Fruit fly (Drosophila melanogaster) whole organism, embryonic: ENCODE results near the gene Iru.
A peak's percentile ranks its signal among the peaks of the same experiment; 100 is the strongest.

Experiments
- CG10654 ChIP-seq: fragments of 200-800 bp; sonication (Bioruptor generic); optimal IDR thresholded peaks from 2 replicates; lab custom pipeline; 2016; ENCODE audit warnings: missing biosample characterization, missing genetic modification characterization
- CG11723 ChIP-seq: fragments of 200-800 bp; sonication (Bioruptor generic); optimal IDR thresholded peaks from 2 replicates; lab custom pipeline; 2017; ENCODE audit warnings: missing biosample characterization, mild to moderate bottlenecking, missing genetic modification characterization
- CG12155 ChIP-seq: fragments of 200-800 bp; sonication (Bioruptor generic); optimal IDR thresholded peaks from 3 replicates; lab custom pipeline; 2016; ENCODE audit warnings: missing biosample characterization, missing genetic modification characterization
- CG15269 ChIP-seq: fragments of 200-800 bp; sonication (Bioruptor generic); optimal IDR thresholded peaks from 2 replicates; lab custom pipeline; 2018; ENCODE audit warnings: missing biosample characterization, mild to moderate bottlenecking, missing genetic modification characterization, moderate library complexity
- CG1529 ChIP-seq: fragments of 200-800 bp; sonication (Bioruptor generic); optimal IDR thresholded peaks from 3 replicates; lab custom pipeline; 2018; ENCODE audit warnings: missing biosample characterization, missing genetic modification characterization
- CG15601 ChIP-seq: fragments of 200-800 bp; sonication (Bioruptor generic); optimal IDR thresholded peaks from 3 replicates; lab custom pipeline; 2019; ENCODE audit warnings: missing biosample characterization, mild to moderate bottlenecking, missing genetic modification characterization, moderate library complexity
- CG16863 ChIP-seq: fragments of 200-800 bp; sonication (Bioruptor generic); optimal IDR thresholded peaks from 3 replicates; lab custom pipeline; 2016; ENCODE audit warnings: missing biosample characterization, missing genetic modification characterization
- CG17359 ChIP-seq: fragments of 200-800 bp; sonication (Bioruptor generic); optimal IDR thresholded peaks from 3 replicates; lab custom pipeline; 2018; ENCODE audit warnings: missing biosample characterization, mild to moderate bottlenecking, missing genetic modification characterization, moderate library complexity
- CG17361 ChIP-seq: fragments of 200-800 bp; sonication (Bioruptor generic); IDR thresholded peaks from 3 replicates; pipeline ENCODE4 v1.3.6; 2022; ENCODE audit warnings: missing biosample characterization, missing genetic modification characterization
- CG17385 ChIP-seq: fragments of 200-800 bp; sonication (Bioruptor generic); optimal IDR thresholded peaks from 3 replicates; lab custom pipeline; 2018; ENCODE audit warnings: missing biosample characterization, mild to moderate bottlenecking, missing genetic modification characterization
- CG17568 ChIP-seq: fragments of 200-800 bp; sonication (Bioruptor generic); optimal IDR thresholded peaks from 2 replicates; lab custom pipeline; 2018; ENCODE audit warnings: missing biosample characterization, mild to moderate bottlenecking, missing genetic modification characterization, moderate library complexity
- CG17829 ChIP-seq: fragments of 200-800 bp; optimal IDR thresholded peaks from 2 replicates; lab custom pipeline; 2019; ENCODE audit warnings: missing biosample characterization, mild to moderate bottlenecking, missing genetic modification characterization, moderate library complexity
- CG2202 ChIP-seq: fragments of 200-800 bp; sonication (Bioruptor generic); optimal IDR thresholded peaks from 2 replicates; lab custom pipeline; 2018; ENCODE audit warnings: missing biosample characterization, mild to moderate bottlenecking, missing genetic modification characterization
- CG2875 ChIP-seq: fragments of 200-800 bp; sonication (Bioruptor generic); optimal IDR thresholded peaks from 2 replicates; lab custom pipeline; 2017; ENCODE audit warnings: missing biosample characterization, mild to moderate bottlenecking, missing genetic modification characterization, missing genetic modification reagents
- CG30403 ChIP-seq: fragments of 200-800 bp; sonication (Bioruptor generic); optimal IDR thresholded peaks from 3 replicates; lab custom pipeline; 2016; ENCODE audit warnings: missing biosample characterization, missing genetic modification characterization
- CG31388 ChIP-seq: fragments of 200-800 bp; sonication (Bioruptor generic); optimal IDR thresholded peaks from 2 replicates; lab custom pipeline; 2016; ENCODE audit warnings: missing biosample characterization, missing genetic modification characterization
- CG6254 ChIP-seq: fragments of 200-800 bp; sonication (Bioruptor generic); optimal IDR thresholded peaks from 3 replicates; lab custom pipeline; 2017; ENCODE audit warnings: mild to moderate bottlenecking, missing biosample characterization, missing genetic modification reagents, missing genetic modification characterization
- CG6689 ChIP-seq: fragments of 200-800 bp; sonication (Bioruptor generic); IDR thresholded peaks from 2 replicates; pipeline ENCODE4 v1.3.6; 2022; ENCODE audit warnings: missing biosample characterization, missing genetic modification characterization
- CG7271 ChIP-seq: fragments of 200-800 bp; sonication (Bioruptor generic); optimal IDR thresholded peaks from 2 replicates; lab custom pipeline; 2018; ENCODE audit warnings: missing biosample characterization, mild to moderate bottlenecking, missing genetic modification characterization, moderate library complexity
- CG8089 ChIP-seq: fragments of 200-800 bp; sonication (Bioruptor generic); optimal IDR thresholded peaks from 3 replicates; lab custom pipeline; 2016; ENCODE audit warnings: missing biosample characterization, missing genetic modification characterization
- CG8359 ChIP-seq: fragments of 200-800 bp; sonication (Bioruptor generic); optimal IDR thresholded peaks from 2 replicates; lab custom pipeline; 2017; ENCODE audit warnings: missing biosample characterization, mild to moderate bottlenecking, missing genetic modification characterization, borderline replicate concordance
- CG9437 ChIP-seq: fragments of 200-800 bp; sonication (Bioruptor generic); optimal IDR thresholded peaks from 2 replicates; lab custom pipeline; 2018; ENCODE audit warnings: missing biosample characterization, mild to moderate bottlenecking, missing genetic modification characterization
- Dek ChIP-seq: fragments of 200-800 bp; sonication (Bioruptor generic); optimal IDR thresholded peaks from 3 replicates; lab custom pipeline; 2019; ENCODE audit warnings: missing biosample characterization, mild to moderate bottlenecking, missing genetic modification characterization, moderate library complexity
- Hr51 ChIP-seq, 2 experiments: fragments of 200-800 bp; sonication (Bioruptor generic); optimal IDR thresholded peaks; 2 replicates in 1 of 2; 3 replicates in 1 of 2; lab custom pipeline; 2016 to 2018; ENCODE audit warnings: missing biosample characterization in 2 of 2, missing genetic modification characterization in 2 of 2, mild to moderate bottlenecking in 1 of 2, moderate library complexity in 1 of 2
- MTF-1 ChIP-seq: fragments of 200-800 bp; sonication (Bioruptor generic); optimal IDR thresholded peaks from 2 replicates; lab custom pipeline; 2018; ENCODE audit warnings: missing biosample characterization, mild to moderate bottlenecking, missing genetic modification characterization, borderline replicate concordance
- Sox102F ChIP-seq: fragments of 200-800 bp; sonication (Bioruptor generic); optimal IDR thresholded peaks from 2 replicates; lab custom pipeline; 2018; ENCODE audit warnings: missing biosample characterization, mild to moderate bottlenecking, missing genetic modification characterization, moderate library complexity
- Sry-δ ChIP-seq: fragments of 200-800 bp; sonication (Bioruptor generic); optimal IDR thresholded peaks from 2 replicates; lab custom pipeline; 2016; ENCODE audit warnings: missing biosample characterization, missing genetic modification characterization
- cg ChIP-seq: fragments of 200-800 bp; sonication (Bioruptor generic); optimal IDR thresholded peaks from 3 replicates; lab custom pipeline; 2019; ENCODE audit warnings: missing biosample characterization, mild to moderate bottlenecking, missing genetic modification characterization, moderate library complexity
- crp ChIP-seq, 2 experiments: fragments of 200-800 bp; sonication (Bioruptor generic); optimal IDR thresholded peaks; 2 replicates in 1 of 2; 3 replicates in 1 of 2; lab custom pipeline; 2017; ENCODE audit warnings: missing biosample characterization in 2 of 2, missing genetic modification characterization in 2 of 2, mild to moderate bottlenecking in 1 of 2, moderate library complexity in 1 of 2
- dan ChIP-seq: fragments of 200-800 bp; sonication (Bioruptor generic); IDR thresholded peaks from 2 replicates; pipeline ENCODE4 v1.3.6; 2022; ENCODE audit warnings: missing biosample characterization, missing genetic modification characterization
- dmrt99B ChIP-seq: fragments of 200-800 bp; sonication (Bioruptor generic); optimal IDR thresholded peaks from 2 replicates; lab custom pipeline; 2018; ENCODE audit warnings: missing biosample characterization, mild to moderate bottlenecking, missing genetic modification characterization, moderate library complexity
- dysf ChIP-seq: fragments of 200-800 bp; sonication (Bioruptor generic); IDR thresholded peaks from 3 replicates; pipeline ENCODE4 v1.3.6; 2022; ENCODE audit warnings: missing biosample characterization, missing genetic modification characterization
- eve ChIP-seq, 2 experiments: fragments of >200 bp; optimal IDR thresholded peaks; 2 replicates each; lab custom pipeline; 2017; ENCODE audit warnings: missing biosample characterization in 2 of 2, missing genetic modification characterization in 2 of 2
- fd102C ChIP-seq: fragments of 200-800 bp; sonication (Bioruptor generic); optimal IDR thresholded peaks from 2 replicates; lab custom pipeline; 2018; ENCODE audit warnings: missing biosample characterization, mild to moderate bottlenecking, missing genetic modification characterization, moderate library complexity
- fd3F ChIP-seq: fragments of 200-800 bp; sonication (Bioruptor generic); optimal IDR thresholded peaks from 2 replicates; lab custom pipeline; 2018; ENCODE audit warnings: missing biosample characterization, mild to moderate bottlenecking, missing genetic modification characterization, moderate library complexity
- fd96Cb ChIP-seq: fragments of 200-800 bp; sonication (Bioruptor generic); optimal IDR thresholded peaks from 2 replicates; lab custom pipeline; 2018; ENCODE audit warnings: missing biosample characterization, mild to moderate bottlenecking, missing genetic modification characterization, moderate library complexity
- gcm ChIP-seq: fragments of 200-800 bp; sonication (Bioruptor generic); optimal IDR thresholded peaks from 2 replicates; lab custom pipeline; 2019; ENCODE audit warnings: missing biosample characterization, mild to moderate bottlenecking, missing genetic modification characterization, moderate library complexity
- gsb ChIP-seq: fragments of 200-800 bp; sonication (Bioruptor generic); IDR thresholded peaks from 2 replicates; pipeline ENCODE4 v1.3.6; 2022; ENCODE audit warnings: missing biosample characterization, missing genetic modification characterization
- hbn ChIP-seq: fragments of 200-800 bp; sonication (Bioruptor generic); IDR thresholded peaks from 2 replicates; pipeline ENCODE4 v1.3.6; 2022; ENCODE audit warnings: missing biosample characterization, missing genetic modification characterization; ENCODE audit not compliant: partially characterized antibody
- nerfin-2 ChIP-seq: fragments of 200-800 bp; sonication (Bioruptor generic); IDR thresholded peaks from 2 replicates; pipeline ENCODE4 v1.3.6; 2022; ENCODE audit warnings: missing biosample characterization, missing genetic modification characterization; ENCODE audit not compliant: partially characterized antibody
- otp ChIP-seq: fragments of 200-800 bp; sonication (Bioruptor generic); IDR thresholded peaks from 3 replicates; pipeline ENCODE4, ENCODE4 v1.3.6; 2022; ENCODE audit warnings: missing biosample characterization, missing genetic modification characterization
- peb ChIP-seq: fragments of 200-800 bp; sonication (Bioruptor generic); IDR thresholded peaks from 2 replicates; pipeline ENCODE4 v1.3.6; 2022; ENCODE audit warnings: missing biosample characterization, missing genetic modification characterization
- phol ChIP-seq: fragments of 200-800 bp; sonication (Bioruptor generic); optimal IDR thresholded peaks from 3 replicates; lab custom pipeline; 2018; ENCODE audit warnings: missing biosample characterization, mild to moderate bottlenecking, missing genetic modification characterization, moderate library complexity
- row ChIP-seq: fragments of 200-800 bp; sonication (Bioruptor generic); IDR thresholded peaks from 3 replicates; pipeline ENCODE4 v1.3.6; 2022; ENCODE audit warnings: missing biosample characterization, missing genetic modification characterization
- seq ChIP-seq: fragments of 200-800 bp; sonication (Bioruptor generic); IDR thresholded peaks from 2 replicates; pipeline ENCODE4 v1.3.6; 2022; ENCODE audit warnings: missing biosample characterization, missing genetic modification characterization
- tap ChIP-seq: fragments of 200-800 bp; optimal IDR thresholded peaks from 3 replicates; lab custom pipeline; 2019; ENCODE audit warnings: missing biosample characterization, mild to moderate bottlenecking, missing genetic modification characterization, moderate library complexity
- tin ChIP-seq: fragments of 200-800 bp; sonication (Bioruptor generic); optimal IDR thresholded peaks from 3 replicates; lab custom pipeline; 2016; ENCODE audit warnings: missing biosample characterization, missing genetic modification characterization
- unc-4 ChIP-seq: fragments of 200-800 bp; sonication (Bioruptor generic); IDR thresholded peaks from 2 replicates; pipeline ENCODE4 v1.3.6; 2022; ENCODE audit warnings: missing biosample characterization, missing genetic modification characterization; ENCODE audit not compliant: partially characterized antibody
- unpg ChIP-seq: fragments of 200-800 bp; sonication (Bioruptor generic); optimal IDR thresholded peaks from 3 replicates; lab custom pipeline; 2018; ENCODE audit warnings: missing biosample characterization, mild to moderate bottlenecking, missing genetic modification characterization, moderate library complexity

Iru gene

DNA sequence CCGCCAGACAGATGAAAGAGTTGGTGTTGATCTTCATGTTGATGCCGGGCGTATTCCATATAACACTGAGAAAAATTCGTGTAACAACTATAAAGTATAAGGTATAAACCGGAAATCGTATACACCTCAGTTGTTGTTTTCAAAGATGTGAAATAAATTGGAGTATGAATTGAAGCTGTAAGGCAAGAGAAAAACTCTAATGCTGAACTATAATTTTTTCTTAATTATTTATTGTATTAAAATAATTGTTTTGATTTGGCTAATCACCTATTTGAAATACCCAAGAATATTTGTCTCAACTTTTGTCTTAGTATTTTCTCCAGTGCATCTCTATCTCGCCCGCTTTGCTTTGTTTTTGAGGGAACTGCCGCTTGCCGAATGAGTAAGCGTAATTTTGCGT is 45.9 kb upstream of the Iru start (continued):
- TF ChIP-seq dan (GFP tag; lab: Robert Waterston, UW), result no peak
- TF ChIP-seq Dek (tag; lab: Kevin White, UChicago), result peak; percentile 26
- no peak for TF ChIP-seq Sry-δ (GFP tag; lab: Kevin White, UChicago)
- TF ChIP-seq CG17359, result peak; percentile 79
- no peak for TF ChIP-seq CG8089 (GFP tag; lab: Kevin White, UChicago)
- TF ChIP-seq cg (GFP tag; lab: Kevin White, UChicago), result no peak
- no peak for TF ChIP-seq otp (GFP tag; lab: Robert Waterston, UW)
- TF ChIP-seq CG15601 (tag; lab: Kevin White, UChicago), result peak; percentile 36
- TF ChIP-seq CG12155 (GFP tag; lab: Kevin White, UChicago), result peak; percentile 41
- no peak for TF ChIP-seq MTF-1
- no peak for TF ChIP-seq hbn (GFP tag; lab: Robert Waterston, UW)
- peak; percentile 67 for TF ChIP-seq CG30403
- TF ChIP-seq gsb (GFP tag; lab: Robert Waterston, UW), result peak; percentile 33; the same call in 1 of the 2 replicates
- peak; percentile 72 for TF ChIP-seq dysf (GFP tag; lab: Robert Waterston, UW)
- TF ChIP-seq row (GFP tag; lab: Robert Waterston, UW), result peak; percentile 45; the same call in 2 of the 3 replicates
- TF ChIP-seq CG17829 (tag; lab: Kevin White, UChicago), result peak; percentile 64
- TF ChIP-seq tap (tag; lab: Kevin White, UChicago), result peak; percentile 70
- no peak for TF ChIP-seq CG17568 (GFP tag; lab: Kevin White, UChicago)
- peak; percentile 85 for TF ChIP-seq Sox102F (GFP tag; lab: Kevin White, UChicago)
- TF ChIP-seq CG10654 (GFP tag; lab: Kevin White, UChicago), result peak; percentile 38
- TF ChIP-seq CG1529 (GFP tag; lab: Kevin White, UChicago), result peak; percentile 60
- peak; percentile 33 for TF ChIP-seq CG6689 (GFP tag; lab: Robert Waterston, UW)
- peak; percentile 16 for TF ChIP-seq CG6254
- TF ChIP-seq CG7271, result no peak
- peak; percentile 27 for TF ChIP-seq CG8359 (GFP tag; lab: Kevin White, UChicago)
- peak; percentile 72 for TF ChIP-seq unpg
- no peak for TF ChIP-seq CG2202
- no peak for TF ChIP-seq crp (GFP tag; optimal IDR thresholded peaks at IDR 0.05; lab: Kevin White, UChicago)
- no peak for TF ChIP-seq CG16863 (GFP tag; lab: Kevin White, UChicago)
- TF ChIP-seq CG31388 (GFP tag; lab: Kevin White, UChicago), result no peak
- TF ChIP-seq CG17385 (GFP tag; lab: Kevin White, UChicago), result peak; percentile 54
- peak in 1 of 2 experiments; percentile 32 for TF ChIP-seq eve (GFP tag; optimal IDR thresholded peaks at IDR 0.05; lab: Kevin White, UChicago)
- peak; percentile 46 for TF ChIP-seq CG2875 (GFP tag; lab: Kevin White, UChicago)
- peak; percentile 10 for TF ChIP-seq tin (GFP tag; lab: Kevin White, UChicago)
- TF ChIP-seq CG11723 (GFP tag; lab: Kevin White, UChicago), result peak; percentile 28
- no peak for TF ChIP-seq nerfin-2
- TF ChIP-seq fd96Cb (tag; lab: Kevin White, UChicago), result peak; percentile 47
- TF ChIP-seq CG15269, result peak; percentile 74
- TF ChIP-seq fd3F (GFP tag; lab: Kevin White, UChicago), result peak; percentile 35
- TF ChIP-seq phol (tag; lab: Kevin White, UChicago), result peak; percentile 83
- TF ChIP-seq CG17361, result peak; percentile 77
- peak in 1 of 2 experiments; percentile 86 for TF ChIP-seq Hr51 (GFP tag; optimal IDR thresholded peaks at IDR 0.05; lab: Kevin White, UChicago)
- peak; percentile 58 for TF ChIP-seq CG9437 (GFP tag; lab: Kevin White, UChicago)
- TF ChIP-seq unc-4 (GFP tag; lab: Robert Waterston, UW), result no peak
- 0 out of 2 replicates have a peak, but pooled peaks have one; percentile 30 for TF ChIP-seq peb
- peak; percentile 35 for TF ChIP-seq gcm (GFP tag; lab: Kevin White, UChicago)
- TF ChIP-seq seq (GFP tag; lab: Robert Waterston, UW), result peak; percentile 48; the same call in 1 of the 2 replicates
- TF ChIP-seq dmrt99B (tag; lab: Kevin White, UChicago), result peak; percentile 87
- no peak for TF ChIP-seq fd102C
